Worm (Caenorhabditis elegans): ENCODE measurements around the gene Y41D4A.3.
A peak's percentile ranks its signal among the peaks of the same experiment; 100 is the strongest.

Y41D4A.3 gene

DNA sequence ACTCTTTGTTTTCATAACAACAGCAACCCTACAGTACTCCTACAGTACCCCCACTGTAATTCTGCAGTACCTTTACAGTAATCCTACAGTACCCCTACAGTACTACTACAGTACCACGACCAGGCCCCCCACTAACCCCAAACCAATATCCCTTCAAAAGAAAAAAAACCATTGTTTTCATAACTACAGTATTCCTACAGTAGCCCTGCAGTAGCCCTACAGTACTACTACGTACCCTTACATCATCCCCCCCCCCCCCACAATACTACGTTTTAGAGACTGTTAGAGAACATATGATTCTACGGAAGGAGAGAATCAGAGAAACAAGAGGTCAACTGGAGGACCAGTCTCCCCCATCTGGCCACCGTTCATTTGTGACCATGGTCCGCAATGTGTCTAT lies at the start of gene Y41D4A.3:
Gene Y41D4A.3 (plus strand): TSS at position 301 of the 400 bp plus-strand sequence.
- no peak for TF ChIP-seq aha-1 (tag; optimal IDR thresholded peaks at IDR 0.05)
- TF ChIP-seq lsy-2 (tag; optimal IDR thresholded peaks at IDR 0.05) = no peak
- TF ChIP-seq unc-98 (GFP tag; IDR thresholded peaks at IDR 0.05) = no peak
- TF ChIP-seq nhr-77 (tag; optimal IDR thresholded peaks at IDR 0.05) = no peak
- no peak for TF ChIP-seq ceh-63 (GFP tag; optimal IDR thresholded peaks at IDR 0.05)

DNA sequence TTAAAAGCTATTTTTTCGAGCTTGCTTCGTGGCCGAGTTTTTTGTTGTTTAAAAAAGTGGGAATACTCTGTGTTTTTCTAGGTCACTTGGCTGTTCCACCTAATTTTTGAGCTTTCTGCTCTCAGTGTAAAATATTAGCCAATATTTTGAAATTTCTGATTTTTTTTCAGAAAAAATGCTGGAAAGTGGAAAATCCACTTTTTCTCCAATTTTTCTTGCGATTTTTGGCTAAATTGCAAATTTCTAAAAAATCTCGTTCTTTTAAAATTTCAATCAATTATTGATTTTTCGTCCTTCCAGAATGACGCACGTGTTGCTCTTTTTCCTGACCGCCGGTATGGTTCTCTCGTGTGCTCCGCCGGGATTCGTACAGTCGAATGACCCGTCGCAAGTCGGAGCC lies 46.6 kb upstream of the Y41D4A.3 start, which contains the start of gene K08D12.4:
Gene K08D12.4 (plus strand): TSS at position 301 of the 400 bp plus-strand sequence.
- TF ChIP-seq fkh-8 (tag; optimal IDR thresholded peaks at IDR 0.05) = no peak
- no peak for TF ChIP-seq unc-130 (tag; optimal IDR thresholded peaks at IDR 0.05)
- TF ChIP-seq nhr-85 (tag) = no peak
- TF ChIP-seq alr-1 (tag; optimal IDR thresholded peaks at IDR 0.05; ENCODE audit: borderline replicate concordance) = no peak
- no peak for TF ChIP-seq Y116A8C.19 (tag; optimal IDR thresholded peaks at IDR 0.05; ENCODE audit: borderline replicate concordance)
- TF ChIP-seq dpl-1 (GFP tag; optimal IDR thresholded peaks at IDR 0.05) = no peak
- TF ChIP-seq lin-15B (tag; optimal IDR thresholded peaks at IDR 0.05) = no peak
- no peak for TF ChIP-seq hlh-4 (tag; optimal IDR thresholded peaks at IDR 0.05)
- no peak for TF ChIP-seq zag-1 (tag; optimal IDR thresholded peaks at IDR 0.05)
- TF ChIP-seq ces-1 (GFP tag; optimal IDR thresholded peaks at IDR 0.05) = no peak
- TF ChIP-seq sox-4 (tag; optimal IDR thresholded peaks at IDR 0.05) = no peak
- TF ChIP-seq ceh-88 (GFP tag; IDR thresholded peaks at IDR 0.05) = no peak
- no peak for TF ChIP-seq irx-1 (tag; optimal IDR thresholded peaks at IDR 0.05)
- no peak for TF ChIP-seq zip-4 (GFP tag; optimal IDR thresholded peaks at IDR 0.05)

- TF ChIP-seq elt-3 (tag; optimal IDR thresholded peaks at IDR 0.05) (no peak), nhr-90 (tag; optimal IDR thresholded peaks at IDR 0.05; ENCODE audit: poor library complexity) (no peak), lin-14 (GFP tag; optimal IDR thresholded peaks at IDR 0.05) (no peak), ets-5 (GFP tag; IDR thresholded peaks at IDR 0.05) (no peak), ztf-11 (tag; optimal IDR thresholded peaks at IDR 0.05) (no peak), irx-1 (tag; optimal IDR thresholded peaks at IDR 0.05) (no peak), ceh-82 (tag; optimal IDR thresholded peaks at IDR 0.05) (no peak), snu-23 (GFP tag; optimal IDR thresholded peaks at IDR 0.05) (no peak), hlh-17 (GFP tag; optimal IDR thresholded peaks at IDR 0.05; ENCODE audit: borderline replicate concordance) (no peak), nhr-19 (GFP tag; conservative IDR thresholded peaks at IDR 0.05) (no peak), lin-35 (GFP tag; optimal IDR thresholded peaks at IDR 0.05) (no peak), nhr-76 (tag; optimal IDR thresholded peaks at IDR 0.05) (no peak), zip-4 (GFP tag; optimal IDR thresholded peaks at IDR 0.05) (no peak), hlh-4 (tag; optimal IDR thresholded peaks at IDR 0.05) (no peak), nhr-85 (tag) (no peak), dpl-1 (GFP tag; optimal IDR thresholded peaks at IDR 0.05) (no peak), isw-1 (GFP tag; IDR thresholded peaks at IDR 0.05) (no peak), ceh-88 (GFP tag; IDR thresholded peaks at IDR 0.05) (no peak), alr-1 (tag; optimal IDR thresholded peaks at IDR 0.05; ENCODE audit: borderline replicate concordance) (no peak), rnt-1 (tag; optimal IDR thresholded peaks at IDR 0.05) (no peak)
Observed at ce11 chrIV:1707960-1708359, 45.6 kb upstream of the Y41D4A.3 start.

ce11 chrIV:1708426-1708826 lies 45.2 kb upstream of the Y41D4A.3 start:
- TF ChIP-seq nhr-85 (tag) (peak; percentile 75), ama-1 (optimal IDR thresholded peaks at IDR 0.05) (peak; percentile 1), sup-37 (GFP tag; optimal IDR thresholded peaks at IDR 0.05) (no peak)

DNA sequence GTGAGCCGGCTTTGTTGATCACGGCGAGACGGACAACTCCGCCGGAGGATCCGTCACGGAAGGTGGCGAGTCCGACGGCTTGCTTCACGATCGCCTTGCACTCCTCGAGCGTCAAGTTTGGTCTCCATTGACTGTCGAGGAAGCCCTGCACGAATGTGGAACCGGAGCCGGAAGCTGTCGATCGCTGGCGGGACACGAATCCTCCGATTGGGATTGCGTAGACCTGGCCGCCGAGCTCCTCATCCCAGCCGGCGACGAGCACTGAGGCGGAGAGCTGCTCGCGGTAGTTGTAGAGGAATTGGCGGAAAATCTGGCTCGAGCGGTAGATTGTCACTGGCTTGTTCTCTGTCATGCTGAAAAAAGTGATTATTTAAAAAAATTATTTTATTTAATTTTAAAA lies 44.6 kb upstream of the Y41D4A.3 start:
- TF ChIP-seq hpl-2 (GFP tag; optimal IDR thresholded peaks at IDR 0.05) = no peak
- TF ChIP-seq nhr-237 (tag; optimal IDR thresholded peaks at IDR 0.05) = no peak
- TF ChIP-seq nhr-28 (tag; optimal IDR thresholded peaks at IDR 0.05) = no peak
- no peak for TF ChIP-seq lir-3 (tag; optimal IDR thresholded peaks at IDR 0.05; ENCODE audit: poor library complexity)
- TF ChIP-seq pag-3 (tag; optimal IDR thresholded peaks at IDR 0.05; ENCODE audit: borderline replicate concordance, insufficient read depth) = no peak
- TF ChIP-seq unc-86 (tag; optimal IDR thresholded peaks at IDR 0.05) = no peak
- TF ChIP-seq ceh-88 (GFP tag; IDR thresholded peaks at IDR 0.05) = no peak
- peak; percentile 43 for TF ChIP-seq ceh-8 (GFP tag; optimal IDR thresholded peaks at IDR 0.05)

All from whole organism, L1 larva.